Fruit fly (Drosophila melanogaster) Kc167 (cell line): ENCODE results near the gene TBC1D5.

Experiments used
- Myc ChIP-seq: fragments of >200 bp; optimal IDR thresholded peaks from 2 replicates; lab custom pipeline; 2017; ENCODE audit warnings: missing external identifiers
- Sin3A ChIP-seq: fragments of >200 bp; optimal IDR thresholded peaks from 2 replicates; lab custom pipeline; 2018; ENCODE audit warnings: missing external identifiers
- h ChIP-seq: fragments of >200 bp; optimal IDR thresholded peaks from 3 replicates; lab custom pipeline; 2018; ENCODE audit warnings: missing external identifiers
- insv ChIP-seq: fragments of >200 bp; optimal IDR thresholded peaks from 3 replicates; lab custom pipeline; 2018; ENCODE audit warnings: missing external identifiers
- psq ChIP-seq: fragments of >200 bp; optimal IDR thresholded peaks from 2 replicates; lab custom pipeline; 2017; ENCODE audit warnings: missing external identifiers
- ttk ChIP-seq: sonication (Bioruptor generic); optimal IDR thresholded peaks from 2 replicates; lab custom pipeline; 2017; ENCODE audit warnings: missing external identifiers

TBC1D5 gene

dm6 chr3R:13271758-13272157 lies at the start of gene TBC1D5:
TBC1D5 (minus strand) TSS chr3R:13272011.
- no peak for TF ChIP-seq psq (lab: Kevin White, UChicago)
- TF ChIP-seq ttk (lab: Kevin White, UChicago) = no peak
- no peak for TF ChIP-seq h (lab: Kevin White, UChicago)
- TF ChIP-seq Sin3A (lab: Kevin White, UChicago) = no peak
- TF ChIP-seq Myc (lab: Kevin White, UChicago) = no peak
- no peak for TF ChIP-seq insv (lab: Kevin White, UChicago)

DNA sequence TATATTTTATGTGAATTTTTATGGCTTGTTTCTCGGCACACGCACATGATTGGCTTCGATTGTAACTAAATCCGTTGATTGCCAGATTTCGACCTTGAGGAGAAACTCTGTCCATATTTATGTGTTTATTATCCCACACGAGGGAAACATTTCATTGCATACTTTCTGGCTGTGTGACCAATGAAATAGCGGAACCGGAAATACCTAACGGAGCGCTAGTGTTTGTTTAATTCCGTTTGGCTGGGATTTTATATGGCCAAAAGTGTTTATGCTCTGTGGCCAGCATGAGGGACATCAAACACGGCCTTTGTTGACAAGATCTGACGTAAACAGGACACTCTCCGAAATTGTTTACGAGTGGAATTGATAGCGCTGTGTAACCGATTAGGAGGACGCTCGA lies 48.1 kb upstream of the TBC1D5 start:
- TF ChIP-seq psq (lab: Kevin White, UChicago) (no peak), Sin3A (lab: Kevin White, UChicago) (no peak), h (lab: Kevin White, UChicago) (no peak), Myc (lab: Kevin White, UChicago) (no peak), insv (lab: Kevin White, UChicago) (no peak), ttk (lab: Kevin White, UChicago) (no peak)

- TF ChIP-seq insv (lab: Kevin White, UChicago) = no peak
- no peak for TF ChIP-seq psq (lab: Kevin White, UChicago)
- no peak for TF ChIP-seq ttk (lab: Kevin White, UChicago)
- no peak for TF ChIP-seq h (lab: Kevin White, UChicago)
- TF ChIP-seq Myc (lab: Kevin White, UChicago) = no peak
- no peak for TF ChIP-seq Sin3A (lab: Kevin White, UChicago)
These were observed 47.4 kb upstream of the TBC1D5 start, which contains the start of gene CG45080 for dm6 chr3R:13319170-13319569. CG45080 (minus strand) TSS chr3R:13319270.

- TF ChIP-seq insv (lab: Kevin White, UChicago) = no peak
- no peak for TF ChIP-seq h (lab: Kevin White, UChicago)
- TF ChIP-seq Myc (lab: Kevin White, UChicago) = no peak
- TF ChIP-seq Sin3A (lab: Kevin White, UChicago) = no peak
- TF ChIP-seq ttk (lab: Kevin White, UChicago) = no peak
- no peak for TF ChIP-seq psq (lab: Kevin White, UChicago)
These were observed 41.3 kb upstream of the TBC1D5 start, which contains the start of gene CG44142 for dm6 chr3R:13313088-13313487. CG44142 (minus strand) TSS chr3R:13313188.

- no peak for TF ChIP-seq insv (lab: Kevin White, UChicago)
- no peak for TF ChIP-seq ttk (lab: Kevin White, UChicago)
- no peak for TF ChIP-seq Myc (lab: Kevin White, UChicago)
- no peak for TF ChIP-seq h (lab: Kevin White, UChicago)
- TF ChIP-seq psq (lab: Kevin White, UChicago) = no peak
- no peak for TF ChIP-seq Sin3A (lab: Kevin White, UChicago)
These were observed 37.4 kb upstream of the TBC1D5 start for dm6 chr3R:13309133-13309711.

DNA sequence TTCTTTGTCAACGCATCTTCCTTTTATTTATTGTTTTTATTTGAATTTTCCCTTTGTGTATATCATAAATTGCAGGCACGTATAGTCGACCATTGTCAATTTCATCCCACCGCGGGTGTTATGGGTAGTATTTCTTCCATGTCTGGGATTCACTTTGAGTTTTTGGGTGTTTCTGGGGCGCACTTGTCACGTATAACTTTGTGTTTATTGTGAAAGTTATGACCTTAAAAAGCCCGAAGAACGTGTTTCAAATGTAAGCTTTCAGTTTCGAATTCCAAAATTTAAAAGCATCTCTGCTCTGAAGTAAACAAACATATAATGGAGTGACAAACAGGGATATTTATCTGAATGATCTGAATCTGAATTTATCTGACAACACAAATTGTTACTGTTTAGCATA lies 34.8 kb upstream of the TBC1D5 start:
- TF ChIP-seq psq (lab: Kevin White, UChicago) = no peak
- TF ChIP-seq insv (lab: Kevin White, UChicago) = no peak
- no peak for TF ChIP-seq Sin3A (lab: Kevin White, UChicago)
- no peak for TF ChIP-seq Myc (lab: Kevin White, UChicago)
- no peak for TF ChIP-seq ttk (lab: Kevin White, UChicago)
- TF ChIP-seq h (lab: Kevin White, UChicago) = no peak

dm6 chr3R:13305318-13305899 lies 33.6 kb upstream of the TBC1D5 start:
- TF ChIP-seq h (lab: Kevin White, UChicago) (no peak), psq (lab: Kevin White, UChicago) (no peak), insv (lab: Kevin White, UChicago) (no peak), Sin3A (lab: Kevin White, UChicago) (no peak), ttk (lab: Kevin White, UChicago) (no peak), Myc (lab: Kevin White, UChicago) (no peak)

- TF ChIP-seq ttk (lab: Kevin White, UChicago) (no peak), h (lab: Kevin White, UChicago) (no peak), insv (lab: Kevin White, UChicago) (no peak), Myc (lab: Kevin White, UChicago) (no peak), psq (lab: Kevin White, UChicago) (no peak), Sin3A (lab: Kevin White, UChicago) (no peak)
These were observed 32.8 kb upstream of the TBC1D5 start for dm6 chr3R:13304512-13305069.

DNA sequence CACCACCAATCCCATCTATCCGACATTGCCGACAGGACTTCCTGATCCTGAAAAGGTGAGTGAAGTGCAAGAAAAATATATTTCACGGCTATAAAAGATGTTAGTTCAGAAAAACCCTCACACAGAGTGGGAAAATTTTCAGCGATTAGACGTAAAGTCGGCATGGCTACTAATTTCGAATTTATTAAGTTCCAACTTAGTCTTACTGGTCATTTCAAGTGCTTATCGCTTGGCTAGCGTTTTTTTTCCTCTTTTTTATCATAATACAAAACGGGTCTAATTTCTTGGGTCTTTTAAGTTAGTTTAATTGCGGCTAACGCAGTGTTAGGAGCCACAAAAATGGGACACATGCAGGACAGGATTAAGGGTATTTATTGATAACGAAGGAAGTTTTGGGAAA lies 31.3 kb upstream of the TBC1D5 start, which contains the start of gene CG43208:
TSS of gene CG43208 (plus strand) at position 301 of the 400 bp plus-strand sequence.
- TF ChIP-seq psq (lab: Kevin White, UChicago) = no peak
- TF ChIP-seq insv (lab: Kevin White, UChicago) = no peak
- TF ChIP-seq Sin3A (lab: Kevin White, UChicago) = no peak
- no peak for TF ChIP-seq ttk (lab: Kevin White, UChicago)
- TF ChIP-seq h (lab: Kevin White, UChicago) = no peak
- no peak for TF ChIP-seq Myc (lab: Kevin White, UChicago)

DNA sequence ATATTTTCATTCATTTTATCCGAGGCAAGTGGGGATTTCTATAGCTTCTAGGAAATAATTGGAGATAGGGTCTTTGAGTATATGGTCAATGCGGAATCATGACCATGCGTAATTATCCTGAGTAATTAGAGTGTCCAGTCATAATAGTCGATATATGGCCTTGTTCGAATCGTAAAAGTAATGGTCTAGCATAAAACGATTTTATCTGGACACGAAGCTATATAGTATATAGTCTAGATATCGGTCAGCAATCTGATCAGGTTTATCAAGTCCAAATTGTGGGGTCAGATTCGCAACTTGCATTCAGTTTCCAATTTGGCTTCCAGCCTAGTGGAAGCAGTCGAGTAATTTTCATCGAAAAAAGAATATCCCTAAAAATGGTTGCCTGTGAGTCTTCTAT lies 30.5 kb upstream of the TBC1D5 start, which contains the start of gene CG32473:
TSS of gene CG32473 (plus strand) at position 301 of the 400 bp plus-strand sequence.
- no peak for TF ChIP-seq psq (lab: Kevin White, UChicago)
- no peak for TF ChIP-seq Sin3A (lab: Kevin White, UChicago)
- TF ChIP-seq ttk (lab: Kevin White, UChicago) = no peak
- TF ChIP-seq Myc (lab: Kevin White, UChicago) = no peak
- TF ChIP-seq insv (lab: Kevin White, UChicago) = no peak
- no peak for TF ChIP-seq h (lab: Kevin White, UChicago)
